Worm (Caenorhabditis elegans) whole organism, young adult: ENCODE results near the gene gro-1.

Experiments used
- B0336.3 ChIP-seq: fragments of 200-800 bp; sonication (Bioruptor generic); IDR thresholded peaks from 2 replicates; pipeline ENCODE4 v1.3.6; 2022; ENCODE audit warnings: missing genetic modification characterization, missing compliant biosample characterization
- C06A6.2 ChIP-seq: fragments of 200-800 bp; sonication (Bioruptor generic); conservative IDR thresholded peaks from 2 replicates; pipeline ENCODE4 v1.3.6; 2022; ENCODE audit warnings: missing genetic modification characterization, missing compliant biosample characterization
- F33H1.4 ChIP-seq: fragments of 200-800 bp; sonication (Bioruptor generic); IDR thresholded peaks from 2 replicates; pipeline ENCODE4 v1.3.6; 2022; ENCODE audit warnings: missing genetic modification reagents, missing genetic modification characterization, missing compliant biosample characterization
- F37B4.10 ChIP-seq: fragments of 200-800 bp; sonication (Bioruptor generic); IDR thresholded peaks from 2 replicates; pipeline ENCODE4 v1.3.6; 2022; ENCODE audit warnings: missing genetic modification characterization, missing compliant biosample characterization
- F52B5.7 ChIP-seq: sonication (generic microtip); optimal IDR thresholded peaks from 2 replicates; lab custom pipeline; 2016; ENCODE audit warnings: mild to moderate bottlenecking, missing genetic modification characterization, missing compliant biosample characterization
- F55B11.4 ChIP-seq: sonication (generic microtip); optimal IDR thresholded peaks from 2 replicates; lab custom pipeline; 2016; ENCODE audit warnings: missing compliant biosample characterization, missing genetic modification characterization, borderline replicate concordance; ENCODE audit not compliant: insufficient read depth
- K11D2.4 ChIP-seq: fragments of 200-800 bp; sonication (Bioruptor generic); IDR thresholded peaks from 2 replicates; pipeline ENCODE4 v1.3.6; 2022; ENCODE audit warnings: missing genetic modification reagents, missing genetic modification characterization, missing compliant biosample characterization
- Y53G8AR.9 ChIP-seq: fragments of 200-800 bp; sonication (Bioruptor generic); conservative IDR thresholded peaks from 2 replicates; pipeline ENCODE4 v1.3.6; 2022; ENCODE audit warnings: missing genetic modification reagents, missing genetic modification characterization, missing compliant biosample characterization
- Y79H2A.3 ChIP-seq: fragments of 200-800 bp; sonication (Bioruptor generic); conservative IDR thresholded peaks from 2 replicates; pipeline ENCODE4 v1.3.6; 2022; ENCODE audit warnings: missing genetic modification reagents, missing genetic modification characterization, missing compliant biosample characterization
- akir-1 ChIP-seq: fragments of 200-800 bp; sonication (Bioruptor generic); optimal IDR thresholded peaks from 2 replicates; lab custom pipeline; 2018; ENCODE audit warnings: mild to moderate bottlenecking, missing genetic modification characterization, moderate library complexity, missing compliant biosample characterization
- athp-1 ChIP-seq: sonication (generic microtip); optimal IDR thresholded peaks from 2 replicates; lab custom pipeline; 2017; ENCODE audit warnings: mild to moderate bottlenecking, missing genetic modification characterization, missing compliant biosample characterization
- cebp-2 ChIP-seq: fragments of 200-800 bp; sonication (Bioruptor generic); IDR thresholded peaks from 2 replicates; pipeline ENCODE4 v1.3.6; 2022; ENCODE audit warnings: missing genetic modification characterization, missing compliant biosample characterization
- ceh-100 ChIP-seq: fragments of 200-800 bp; sonication (Bioruptor generic); IDR thresholded peaks from 2 replicates; pipeline ENCODE4 v1.3.6; 2022; ENCODE audit warnings: missing genetic modification reagents, missing genetic modification characterization, missing compliant biosample characterization
- ceh-58 ChIP-seq: fragments of 200-800 bp; sonication (Bioruptor generic); IDR thresholded peaks from 2 replicates; pipeline ENCODE4 v1.3.6; 2022; ENCODE audit warnings: missing genetic modification characterization, missing compliant biosample characterization
- die-1 ChIP-seq: sonication (generic microtip); optimal IDR thresholded peaks from 2 replicates; lab custom pipeline; 2016; ENCODE audit warnings: missing genotype, mild to moderate bottlenecking, missing genetic modification characterization, missing compliant biosample characterization
- dox-1 ChIP-seq: fragments of 200-800 bp; sonication (Bioruptor generic); IDR thresholded peaks from 2 replicates; pipeline ENCODE4 v1.3.6; 2022; ENCODE audit warnings: missing genetic modification reagents, missing genetic modification characterization, missing compliant biosample characterization
- dpff-1 ChIP-seq: sonication (generic microtip); optimal IDR thresholded peaks from 2 replicates; lab custom pipeline; 2017; ENCODE audit warnings: mild to moderate bottlenecking, missing genetic modification characterization, missing compliant biosample characterization
- efl-1 ChIP-seq: fragments of 150-350 bp; optimal IDR thresholded peaks from 2 replicates; lab custom pipeline; 2014; ENCODE audit warnings: missing biosample characterization, missing genetic modification reagents, missing genetic modification characterization
- ekl-4 ChIP-seq: fragments of 200-800 bp; sonication (Bioruptor generic); IDR thresholded peaks from 2 replicates; pipeline ENCODE4 v1.3.6; 2022; ENCODE audit warnings: missing genetic modification reagents, missing genetic modification characterization, missing compliant biosample characterization
- him-1 ChIP-seq: sonication (generic microtip); optimal IDR thresholded peaks from 2 replicates; lab custom pipeline; 2016; ENCODE audit warnings: missing genotype, missing genetic modification reagents, missing genetic modification characterization, missing compliant biosample characterization
- hsf-1 ChIP-seq: fragments of 200-800 bp; sonication (Bioruptor generic); IDR thresholded peaks from 2 replicates; pipeline ENCODE4 v1.3.6; 2022; ENCODE audit warnings: missing genetic modification reagents, missing genetic modification characterization, missing compliant biosample characterization
- let-526 ChIP-seq: fragments of 200-800 bp; sonication (Bioruptor generic); IDR thresholded peaks from 2 replicates; pipeline ENCODE4 v1.3.6; 2022; ENCODE audit warnings: missing genetic modification reagents, missing genetic modification characterization, missing compliant biosample characterization
- let-607 ChIP-seq, 2 experiments: fragments of 200-800 bp in 1 of 2; sonication (Bioruptor generic) in 1 of 2; sonication (generic microtip) in 1 of 2; optimal IDR thresholded peaks; 2 replicates each; lab custom pipeline; 2016 to 2018; ENCODE audit warnings: mild to moderate bottlenecking in 2 of 2, missing compliant biosample characterization in 2 of 2, missing genetic modification characterization in 2 of 2, moderate library complexity in 2 of 2, missing genotype in 1 of 2
- lin-26 ChIP-seq: fragments of 200-800 bp; sonication (Bioruptor generic); IDR thresholded peaks from 2 replicates; pipeline ENCODE4 v1.3.6; 2022; ENCODE audit warnings: missing genetic modification reagents, missing genetic modification characterization, missing compliant biosample characterization
- lin-54 ChIP-seq: fragments of 200-800 bp; sonication (Bioruptor generic); optimal IDR thresholded peaks from 2 replicates; lab custom pipeline; 2018; ENCODE audit warnings: mild to moderate bottlenecking, missing genetic modification characterization, missing compliant biosample characterization
- madf-3 ChIP-seq: fragments of 200-800 bp; sonication (Bioruptor generic); IDR thresholded peaks from 2 replicates; pipeline ENCODE4 v1.3.6; 2022; ENCODE audit warnings: missing genetic modification reagents, missing genetic modification characterization, missing compliant biosample characterization
- madf-6 ChIP-seq: fragments of 200-800 bp; sonication (Bioruptor generic); IDR thresholded peaks from 2 replicates; pipeline ENCODE4 v1.3.6; 2022; ENCODE audit warnings: missing genetic modification reagents, missing genetic modification characterization, missing compliant biosample characterization
- mcd-1 ChIP-seq: fragments of 200-800 bp; sonication (Bioruptor generic); IDR thresholded peaks from 2 replicates; pipeline ENCODE4 v1.3.6; 2022; ENCODE audit warnings: missing genetic modification reagents, missing genetic modification characterization, missing compliant biosample characterization
- nfya-2 ChIP-seq: fragments of 200-800 bp; sonication (Bioruptor generic); IDR thresholded peaks from 2 replicates; pipeline ENCODE4 v1.3.6; 2022; ENCODE audit warnings: missing genetic modification reagents, missing genetic modification characterization, missing compliant biosample characterization
- nfyb-1 ChIP-seq: fragments of 200-800 bp; sonication (Bioruptor generic); IDR thresholded peaks from 2 replicates; pipeline ENCODE4 v1.3.6; 2022; ENCODE audit warnings: missing genetic modification reagents, missing genetic modification characterization, missing compliant biosample characterization
- nhr-179 ChIP-seq: sonication (generic microtip); optimal IDR thresholded peaks from 2 replicates; lab custom pipeline; 2016; ENCODE audit warnings: mild to moderate bottlenecking, missing genetic modification characterization, missing compliant biosample characterization
- rcor-1 ChIP-seq: fragments of 200-800 bp; sonication (Bioruptor generic); IDR thresholded peaks from 2 replicates; pipeline ENCODE4 v1.3.6; 2022; ENCODE audit warnings: missing genetic modification reagents, missing genetic modification characterization, missing compliant biosample characterization
- tbp1 ChIP-seq: fragments of 200-800 bp; sonication (Bioruptor generic); optimal IDR thresholded peaks from 2 replicates; lab custom pipeline; 2018; ENCODE audit warnings: mild to moderate bottlenecking, missing genetic modification characterization, missing compliant biosample characterization
- tbx-9 ChIP-seq: sonication (generic microtip); optimal IDR thresholded peaks from 2 replicates; lab custom pipeline; 2016; ENCODE audit warnings: borderline replicate concordance, missing genetic modification characterization, inconsistent platforms, missing compliant biosample characterization
- ztf-26 ChIP-seq: sonication (generic microtip); optimal IDR thresholded peaks from 2 replicates; lab custom pipeline; 2017; ENCODE audit warnings: missing genetic modification characterization, missing compliant biosample characterization
- ztf-28 ChIP-seq: fragments of 200-800 bp; sonication (Bioruptor generic); IDR thresholded peaks from 2 replicates; pipeline ENCODE4 v1.3.6; 2022; ENCODE audit warnings: missing genetic modification reagents, missing genetic modification characterization, missing compliant biosample characterization

Gene gro-1

DNA sequence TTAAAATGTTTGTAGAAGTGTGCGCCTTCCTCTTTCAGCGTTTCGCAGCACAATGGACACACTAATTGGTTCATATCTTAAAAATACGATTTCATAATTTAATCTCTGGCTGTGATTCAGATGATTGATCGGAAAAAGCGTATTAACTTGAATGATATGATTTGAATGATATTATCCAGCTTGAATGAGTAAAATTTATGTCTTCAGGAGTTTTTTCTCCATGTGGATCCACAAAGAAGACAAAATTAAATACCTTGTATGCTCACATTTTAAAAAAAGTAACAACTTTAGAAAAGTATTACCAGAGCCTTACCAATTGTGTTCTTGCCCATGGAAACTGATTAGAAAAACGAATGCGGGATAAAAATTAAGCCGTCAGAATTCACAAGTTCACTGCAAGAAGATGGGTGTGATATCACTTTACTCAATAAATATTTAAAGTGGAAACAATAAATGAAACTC is 8.5 kb downstream of the gro-1 start, which contains the start of gene ztf-8 (continued):
- TF ChIP-seq die-1 (tag; lab: Kevin White, UChicago) (peak; percentile 32), Y53G8AR.9 (GFP tag; lab: Robert Waterston, UW) (peak; percentile 66; the same call in 1 of the 2 replicates)

DNA sequence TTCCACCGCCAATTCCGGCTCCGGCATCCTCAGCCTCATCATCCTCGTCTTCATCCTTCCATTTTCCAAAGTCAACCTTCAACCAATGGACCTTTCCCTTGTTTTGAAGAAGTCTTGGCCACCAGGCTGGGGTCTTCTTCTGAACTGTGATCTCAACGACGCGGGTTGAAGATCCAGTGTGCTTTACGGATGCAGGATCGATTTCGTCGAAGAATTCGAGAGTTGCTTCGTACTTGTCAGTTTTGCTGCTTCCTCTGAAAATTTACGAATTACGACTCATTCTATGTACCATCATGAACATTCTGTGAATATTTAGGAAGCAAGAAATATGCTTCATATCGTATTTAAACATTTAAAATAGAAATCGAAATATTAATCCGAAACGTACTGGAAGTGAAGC is 9.3 kb downstream of the gro-1 start:
- TF ChIP-seq B0336.3 (peak; percentile 25; the same call in 1 of the 2 replicates), tbp1 (GFP tag; lab: Kevin White, UChicago) (no peak), F37B4.10 (no peak), ceh-100 (GFP tag; lab: Robert Waterston, UW) (no peak), rcor-1 (GFP tag; lab: Robert Waterston, UW) (no peak), madf-3 (0 out of 2 replicates have a peak, but pooled peaks have one; percentile 58), akir-1 (GFP tag; lab: Kevin White, UChicago) (no peak), lin-26 (peak; percentile 37), cebp-2 (GFP tag; lab: Robert Waterston, UW) (0 out of 2 replicates have a peak, but pooled peaks have one; percentile 50), tbx-9 (tag; lab: Kevin White, UChicago) (no peak), ekl-4 (GFP tag; lab: Robert Waterston, UW) (no peak), hsf-1 (GFP tag; lab: Robert Waterston, UW) (peak; percentile 27; the same call in 1 of the 2 replicates), mcd-1 (GFP tag; lab: Robert Waterston, UW) (peak; percentile 17; the same call in 1 of the 2 replicates)

DNA sequence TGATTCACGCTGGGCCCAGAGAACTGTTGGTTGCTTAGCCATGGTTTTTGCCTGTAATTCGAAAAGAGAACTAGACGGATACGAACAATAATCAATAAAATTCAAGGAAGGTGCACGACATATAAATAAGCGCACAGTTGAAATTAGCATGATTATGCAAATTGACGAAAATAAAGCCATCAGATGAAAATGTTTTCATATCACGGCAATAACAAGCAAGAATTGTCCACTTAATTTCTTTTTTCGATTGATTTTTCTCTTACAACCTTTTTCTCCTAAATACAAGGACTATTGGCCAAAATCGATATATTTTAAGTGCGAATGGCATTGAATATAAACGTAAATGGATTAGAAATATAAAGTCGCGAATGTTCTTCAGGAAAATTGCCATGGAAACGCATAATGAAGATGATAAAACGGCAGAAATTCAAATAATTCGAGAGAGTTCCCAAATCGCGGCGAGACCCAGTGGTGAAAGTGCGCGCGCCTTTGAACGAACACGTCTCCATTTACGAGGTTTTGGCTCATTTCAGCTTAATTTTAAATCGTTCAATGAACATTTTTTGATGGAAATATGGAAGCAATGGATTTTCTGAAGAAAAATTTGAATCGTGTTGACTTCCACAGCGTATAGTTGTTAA is 9.9 kb downstream of the gro-1 start, which contains the start of the genes daf-41 and toc-1:
Gene daf-41 (minus strand): TSS at position 51 of the 641 bp plus-strand sequence.
Gene toc-1 (plus strand): TSS at position 537 of the 641 bp plus-strand sequence.
- no peak for TF ChIP-seq ztf-28 (GFP tag; lab: Robert Waterston, UW)
- peak; percentile 15; the same call in 1 of the 2 replicates for TF ChIP-seq dox-1
- TF ChIP-seq hsf-1 (GFP tag; lab: Robert Waterston, UW) = peak; percentile 83
- TF ChIP-seq him-1 (tag; lab: Kevin White, UChicago) = no peak
- no peak for TF ChIP-seq K11D2.4 (GFP tag; lab: Robert Waterston, UW)
- TF ChIP-seq tbp1 (GFP tag; lab: Kevin White, UChicago) = no peak
- TF ChIP-seq C06A6.2 (GFP tag; lab: Robert Waterston, UW) = no peak
- TF ChIP-seq nfya-2 = no peak
- no peak for TF ChIP-seq ceh-58
- no peak for TF ChIP-seq F55B11.4 (tag; lab: Kevin White, UChicago)
- TF ChIP-seq nhr-179 (tag; lab: Kevin White, UChicago) = no peak
- no peak for TF ChIP-seq efl-1 (GFP tag; lab: Kevin White, UChicago)
- TF ChIP-seq let-607 (tag; optimal IDR thresholded peaks at IDR 0.05; lab: Kevin White, UChicago) = peak; percentile 77 to 86
- no peak for TF ChIP-seq Y53G8AR.9 (GFP tag; lab: Robert Waterston, UW)
- TF ChIP-seq ekl-4 (GFP tag; lab: Robert Waterston, UW) = no peak
- TF ChIP-seq let-526 (GFP tag; lab: Robert Waterston, UW) = no peak
- TF ChIP-seq lin-54 (GFP tag; lab: Kevin White, UChicago) = peak; percentile 39
- peak; percentile 80 for TF ChIP-seq F33H1.4 (GFP tag; lab: Robert Waterston, UW)
- TF ChIP-seq, all 124 proteins: peak for 5

DNA sequence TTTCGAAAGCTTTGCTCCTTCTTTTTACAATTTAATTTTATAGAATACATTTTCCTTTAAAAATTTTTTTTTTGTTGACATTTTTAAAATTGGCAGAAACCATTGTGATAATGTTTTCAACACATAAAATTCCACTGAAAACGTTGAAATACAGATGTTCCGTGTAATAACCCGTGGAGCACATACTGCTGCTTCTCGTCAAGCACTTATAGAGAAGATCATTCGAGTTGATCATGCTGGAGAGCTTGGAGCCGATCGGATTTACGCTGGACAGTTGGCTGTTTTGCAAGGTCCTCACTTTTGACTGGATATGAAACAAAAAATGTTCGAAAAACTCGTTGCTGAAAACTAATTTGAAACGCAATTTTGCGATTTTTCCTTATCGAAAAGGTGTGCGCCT is 12.8 kb downstream of the gro-1 start, which contains the start of gene clk-1:
Gene clk-1 (plus strand): TSS at position 155 of the 400 bp plus-strand sequence.
- TF ChIP-seq let-526 (GFP tag; lab: Robert Waterston, UW) (no peak), dpff-1 (tag; lab: Kevin White, UChicago) (peak; percentile 4), athp-1 (tag; lab: Kevin White, UChicago) (no peak), Y79H2A.3 (GFP tag; lab: Robert Waterston, UW) (no peak), madf-6 (GFP tag; lab: Robert Waterston, UW) (peak; percentile 24; the same call in 1 of the 2 replicates), F52B5.7 (tag; lab: Kevin White, UChicago) (peak; percentile 6), ztf-26 (tag; lab: Kevin White, UChicago) (no peak), hsf-1 (GFP tag; lab: Robert Waterston, UW) (0 out of 2 replicates have a peak, but pooled peaks have one; percentile 55), ekl-4 (GFP tag; lab: Robert Waterston, UW) (0 out of 2 replicates have a peak, but pooled peaks have one; percentile 33), nfyb-1 (GFP tag; lab: Robert Waterston, UW) (0 out of 2 replicates have a peak, but pooled peaks have one; percentile 8)
